Fruit fly (Drosophila melanogaster): ENCODE results near the gene CG18598.

DNA sequence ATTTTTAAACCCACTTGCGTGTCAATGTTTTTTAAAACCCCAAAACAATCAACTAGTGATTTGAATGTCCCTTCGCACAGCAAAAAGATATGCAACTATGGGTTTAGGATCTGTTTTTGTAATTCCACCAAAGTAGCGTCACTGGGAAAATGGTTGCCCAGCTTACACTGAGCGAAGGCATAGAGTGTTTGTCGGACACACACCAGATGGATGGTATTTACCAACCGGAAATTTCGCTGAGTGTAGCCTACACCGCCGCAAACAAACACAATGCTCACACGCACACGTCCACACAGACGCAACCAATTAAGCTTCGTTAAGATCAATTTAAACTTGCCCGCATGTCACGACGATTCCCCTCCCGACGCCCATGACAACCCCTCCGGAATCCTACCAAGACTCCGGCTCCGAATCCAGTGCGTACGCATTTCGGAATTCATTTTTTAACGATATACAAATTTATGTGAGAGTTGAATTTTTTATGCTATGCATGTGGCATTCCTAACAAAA lies 22.1 kb upstream of the CG18598 start:
- no peak for TF ChIP-seq h (optimal IDR thresholded peaks at IDR 0.05)
- TF ChIP-seq ttk (optimal IDR thresholded peaks at IDR 0.05): no peak
- TF ChIP-seq psq (optimal IDR thresholded peaks at IDR 0.05): no peak
